Fruit fly (Drosophila melanogaster): ENCODE data around the gene CG12375.
A peak's percentile ranks its signal among the peaks of the same experiment; 100 is the strongest.

CG12375 gene

DNA sequence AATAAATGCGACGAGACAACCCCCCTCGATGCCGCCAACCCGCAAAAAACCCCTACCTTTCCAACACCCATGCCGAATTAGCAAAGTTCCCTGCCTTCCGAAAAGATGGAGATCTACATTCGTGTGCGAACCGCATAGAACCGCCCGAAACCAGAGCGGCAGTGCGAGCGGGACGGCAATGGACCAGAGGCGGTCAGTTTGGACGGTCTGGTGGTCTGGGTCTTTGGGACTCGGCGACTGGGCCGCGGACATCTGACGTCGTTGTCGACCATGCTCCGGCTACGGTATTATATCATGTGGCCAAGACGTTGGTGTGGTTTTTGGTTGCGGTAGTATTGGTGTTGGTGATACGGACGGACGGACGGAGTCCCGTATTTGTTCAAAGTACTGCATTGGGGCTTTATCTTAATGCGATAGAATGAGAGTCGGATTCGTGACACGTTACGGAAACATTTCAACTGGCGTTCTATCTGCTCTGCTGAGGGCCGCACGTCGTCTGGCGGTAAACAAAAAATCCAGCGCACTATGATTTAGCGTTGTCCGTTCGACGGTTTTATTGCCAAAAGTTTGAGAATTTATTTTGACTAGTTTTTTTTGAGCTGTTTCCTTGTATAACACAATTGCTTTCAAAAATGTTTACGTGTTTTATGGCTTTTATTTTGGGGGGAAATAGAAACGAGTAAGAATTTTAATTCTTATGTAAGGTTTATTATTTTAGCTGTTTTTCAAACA lies 39.8 kb downstream of the CG12375 start (continued):
- TF ChIP-seq CG11504 (tag; optimal IDR thresholded peaks at IDR 0.05) (peak; percentile 34), Sox102F (GFP tag; optimal IDR thresholded peaks at IDR 0.05) (no peak), Hmr (GFP tag; optimal IDR thresholded peaks at IDR 0.05) (peak; percentile 47), CG10321 (GFP tag; IDR thresholded peaks at IDR 0.05) (0 out of 2 replicates have a peak, but pooled peaks have one; percentile 12), mirr (GFP tag; optimal IDR thresholded peaks at IDR 0.05) (peak; percentile 32), fu2 (GFP tag; optimal IDR thresholded peaks at IDR 0.05) (peak; percentile 27), lmd (GFP tag; IDR thresholded peaks at IDR 0.05) (0 out of 2 replicates have a peak, but pooled peaks have one; percentile 28), rib (GFP tag; IDR thresholded peaks at IDR 0.05) (0 out of 2 replicates have a peak, but pooled peaks have one; percentile 59), Pdp1 (GFP tag; optimal IDR thresholded peaks at IDR 0.05) (peak in 1 of 2 experiments; percentile 92), CG1832 (GFP tag; optimal IDR thresholded peaks at IDR 0.05) (no peak), klu (GFP tag; IDR thresholded peaks at IDR 0.05) (no peak)

- TF ChIP-seq CG8388 (GFP tag; optimal IDR thresholded peaks at IDR 0.05) (no peak), HmgZ (tag; optimal IDR thresholded peaks at IDR 0.05) (no peak), peb (GFP tag; IDR thresholded peaks at IDR 0.05) (no peak), CG17361 (GFP tag; IDR thresholded peaks at IDR 0.05) (0 out of 3 replicates have a peak, but pooled peaks have one; percentile 4), MBD-R2 (GFP tag; IDR thresholded peaks at IDR 0.05) (peak; percentile 24; the same call in 1 of the 2 replicates), gt (GFP tag; IDR thresholded peaks at IDR 0.05) (no peak), Drgx (GFP tag; IDR thresholded peaks at IDR 0.05) (no peak), CG9932 (GFP tag; IDR thresholded peaks at IDR 0.05) (0 out of 2 replicates have a peak, but pooled peaks have one; percentile 10), Elba2 (GFP tag; optimal IDR thresholded peaks at IDR 0.05) (no peak), Fer3 (tag; optimal IDR thresholded peaks at IDR 0.05) (no peak), CG31388 (GFP tag; optimal IDR thresholded peaks at IDR 0.05) (no peak), Trl (optimal IDR thresholded peaks at IDR 0.05) (peak; percentile 8 to 52), Trl (GFP tag; optimal IDR thresholded peaks at IDR 0.05) (no peak), CG7928 (GFP tag; optimal IDR thresholded peaks at IDR 0.05) (no peak), chinmo (GFP tag; IDR thresholded peaks at IDR 0.05; ENCODE audit: partially characterized antibody) (0 out of 4 replicates have a peak, but pooled peaks have one; percentile 60), Nf-YC (tag; optimal IDR thresholded peaks at IDR 0.05) (no peak), YL-1 (GFP tag; optimal IDR thresholded peaks at IDR 0.05) (no peak), CG4404 (GFP tag; IDR thresholded peaks at IDR 0.05) (no peak), Doc3 (GFP tag; IDR thresholded peaks at IDR 0.05; ENCODE audit: partially characterized antibody) (no peak), gcm (GFP tag; optimal IDR thresholded peaks at IDR 0.05) (peak; percentile 5), tgo (GFP tag; IDR thresholded peaks at IDR 0.05) (no peak), HLH4C (GFP tag; IDR thresholded peaks at IDR 0.05; ENCODE audit: partially characterized antibody) (peak; percentile 39; the same call in 2 of the 3 replicates), pb (GFP tag; optimal IDR thresholded peaks at IDR 0.05) (no peak), cg (GFP tag; optimal IDR thresholded peaks at IDR 0.05) (peak; percentile 54), CG15073 (GFP tag; optimal IDR thresholded peaks at IDR 0.05) (no peak), cas (GFP tag; IDR thresholded peaks at IDR 0.05) (no peak), abd-A (tag; optimal IDR thresholded peaks at IDR 0.05) (peak; percentile 46), stwl (tag; optimal IDR thresholded peaks at IDR 0.05) (peak; percentile 32), Mad (GFP tag; optimal IDR thresholded peaks at IDR 0.05) (no peak), slbo (GFP tag; IDR thresholded peaks at IDR 0.05) (no peak), yki (optimal IDR thresholded peaks at IDR 0.05) (no peak), CG14441 (GFP tag; IDR thresholded peaks at IDR 0.05) (no peak), exex (tag; optimal IDR thresholded peaks at IDR 0.05) (no peak), kay (GFP tag; optimal IDR thresholded peaks at IDR 0.05) (peak; percentile 15), Opbp (GFP tag; IDR thresholded peaks at IDR 0.05; ENCODE audit: partially characterized antibody) (0 out of 3 replicates have a peak, but pooled peaks have one; percentile 18), CG1792 (GFP tag; optimal IDR thresholded peaks at IDR 0.05) (no peak), bowl (GFP tag; IDR thresholded peaks at IDR 0.05) (no peak)
Measured at dm6 chr2L:8085466-8086164, 41.1 kb downstream of the CG12375 start.
